Fruit fly (Drosophila melanogaster): ENCODE data around the gene CG8478.

Gene CG8478

dm6 chr3R:9754487-9754886 is 9.0 kb upstream of the CG8478 start, which contains the start of gene Tti1:
Gene Tti1 (minus strand): TSS chr3R:9754686.
- no peak for TF ChIP-seq CG17801 (GFP tag; optimal IDR thresholded peaks at IDR 0.05; ENCODE audit: partially characterized antibody)

- no peak for TF ChIP-seq CG17801 (GFP tag; optimal IDR thresholded peaks at IDR 0.05; ENCODE audit: partially characterized antibody)
Measured at dm6 chr3R:9756187-9756586, 7.3 kb upstream of the CG8478 start, which contains the start of the genes Alg12 and Rpt3R. Gene Alg12 (plus strand): TSS chr3R:9756491. Gene Rpt3R (minus strand): TSS chr3R:9756510.

DNA sequence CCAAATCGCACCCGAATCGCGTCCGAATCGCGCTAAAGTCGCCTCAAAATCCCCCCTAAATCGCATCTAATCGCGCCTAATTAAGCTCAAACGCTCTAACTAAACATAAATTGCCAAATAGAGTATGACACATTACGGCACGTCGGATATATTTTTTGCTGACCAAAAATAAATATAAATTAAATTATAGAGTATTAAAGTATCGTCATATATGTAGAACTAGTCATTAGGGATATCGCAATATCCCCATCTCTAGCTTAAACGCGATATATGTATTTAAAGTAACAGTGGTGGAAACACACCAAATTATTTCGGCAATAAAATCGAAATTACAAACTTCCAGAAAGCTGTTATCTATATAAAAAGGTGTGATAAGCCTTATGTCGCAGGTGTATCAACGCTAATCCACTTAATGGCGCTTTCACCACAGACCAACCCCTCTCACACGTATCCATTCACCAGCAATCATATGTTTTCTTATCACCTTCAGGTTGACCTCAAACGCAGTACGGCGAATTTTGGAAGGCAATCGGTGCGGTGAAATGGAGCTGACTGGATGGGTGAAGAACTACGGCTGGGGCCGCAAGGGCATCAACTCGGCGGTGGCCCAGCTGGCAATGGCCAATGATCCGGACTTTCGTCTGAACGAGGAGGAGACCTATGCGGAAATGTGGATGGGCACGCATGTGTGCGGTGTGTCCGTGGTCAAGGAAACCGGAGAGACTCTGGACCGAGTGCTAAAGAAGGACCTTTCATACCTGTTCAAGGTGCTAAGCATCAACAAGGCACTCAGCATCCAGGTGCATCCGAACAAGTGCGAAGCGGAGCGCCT is 3.9 kb upstream of the CG8478 start, which contains the start of gene Mpi:
Gene Mpi (plus strand): TSS at position 263 of the 832 bp plus-strand sequence.
- peak; percentile 72 for TF ChIP-seq CG17801 (GFP tag; optimal IDR thresholded peaks at IDR 0.05; ENCODE audit: partially characterized antibody)

dm6 chr3R:9767620-9768592 is 4.5 kb downstream of the CG8478 start, which contains the start of gene Naa80:
Gene Naa80 (plus strand): TSS chr3R:9767834.
- peak; percentile 29 for TF ChIP-seq CG17801 (GFP tag; optimal IDR thresholded peaks at IDR 0.05; ENCODE audit: partially characterized antibody)

dm6 chr3R:9768884-9769283 is 5.4 kb downstream of the CG8478 start, which contains the start of gene MED6:
Gene MED6 (minus strand): TSS chr3R:9768984.
- TF ChIP-seq CG17801 (GFP tag; optimal IDR thresholded peaks at IDR 0.05; ENCODE audit: partially characterized antibody), result no peak

dm6 chr3R:9770127-9770526 is 6.7 kb downstream of the CG8478 start:
- TF ChIP-seq CG17801 (GFP tag; optimal IDR thresholded peaks at IDR 0.05; ENCODE audit: partially characterized antibody), result no peak

dm6 chr3R:9771519-9771972 is 8.1 kb downstream of the CG8478 start, which contains the start of gene CG9471:
Gene CG9471 (minus strand): TSS chr3R:9771542.
- peak; percentile 95 for TF ChIP-seq CG17801 (GFP tag; optimal IDR thresholded peaks at IDR 0.05; ENCODE audit: partially characterized antibody)

- TF ChIP-seq CG17801 (GFP tag; optimal IDR thresholded peaks at IDR 0.05; ENCODE audit: partially characterized antibody), result no peak
Measured at dm6 chr3R:9774147-9774546, 10.7 kb downstream of the CG8478 start, which contains the start of gene Whamy. Gene Whamy (minus strand): TSS chr3R:9774419.

DNA sequence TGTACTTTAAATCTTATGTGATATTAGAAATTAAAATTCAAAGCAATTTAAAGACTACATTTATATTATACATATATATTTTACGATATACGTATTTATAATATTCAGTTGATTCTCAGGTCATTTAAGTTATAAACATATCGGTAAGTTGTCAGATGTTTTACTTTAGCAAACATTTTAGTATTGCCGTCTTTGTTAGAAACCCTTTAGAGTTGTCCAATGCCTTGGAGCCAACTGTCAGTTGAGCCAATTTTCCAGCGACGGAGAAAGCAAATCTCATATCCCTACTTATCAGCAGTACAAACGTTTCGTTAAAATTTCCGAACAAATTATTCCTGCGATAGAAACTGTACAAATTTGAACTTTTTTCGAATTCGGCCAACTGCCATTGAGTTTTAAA is 11.4 kb downstream of the CG8478 start, which contains the start of gene topi:
Gene topi (plus strand): TSS at position 301 of the 400 bp plus-strand sequence.
- no peak for TF ChIP-seq CG17801 (GFP tag; optimal IDR thresholded peaks at IDR 0.05; ENCODE audit: partially characterized antibody)

- TF ChIP-seq CG17801 (GFP tag; optimal IDR thresholded peaks at IDR 0.05; ENCODE audit: partially characterized antibody), result peak; percentile 81
Measured at dm6 chr3R:9777941-9778360, 14.5 kb downstream of the CG8478 start, which contains the start of gene RpS29. Gene RpS29 (plus strand): TSS chr3R:9778042.

DNA sequence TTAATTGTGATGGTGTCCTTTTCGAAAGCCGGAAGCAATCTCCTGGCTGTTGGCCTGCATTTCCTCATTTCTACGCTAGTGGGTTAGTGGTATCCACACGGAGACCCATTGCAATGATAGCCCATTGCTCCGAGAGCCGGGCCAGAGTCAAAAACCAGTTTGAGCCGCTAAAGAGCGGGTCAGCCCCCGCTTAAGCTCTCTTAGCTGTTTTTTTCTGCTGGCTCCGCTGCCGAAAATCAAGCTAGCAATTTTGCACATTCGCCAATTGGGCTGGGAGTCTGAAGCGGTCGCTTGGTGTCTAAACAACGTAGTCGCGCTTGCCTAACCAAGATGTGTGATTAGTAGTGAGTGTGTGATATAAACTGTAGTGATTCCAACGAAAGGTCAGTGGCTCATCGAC is 16.3 kb downstream of the CG8478 start, which contains the start of gene CG12947:
Gene CG12947 (plus strand): TSS at position 301 of the 400 bp plus-strand sequence.
- TF ChIP-seq CG17801 (GFP tag; optimal IDR thresholded peaks at IDR 0.05; ENCODE audit: partially characterized antibody), result no peak

DNA sequence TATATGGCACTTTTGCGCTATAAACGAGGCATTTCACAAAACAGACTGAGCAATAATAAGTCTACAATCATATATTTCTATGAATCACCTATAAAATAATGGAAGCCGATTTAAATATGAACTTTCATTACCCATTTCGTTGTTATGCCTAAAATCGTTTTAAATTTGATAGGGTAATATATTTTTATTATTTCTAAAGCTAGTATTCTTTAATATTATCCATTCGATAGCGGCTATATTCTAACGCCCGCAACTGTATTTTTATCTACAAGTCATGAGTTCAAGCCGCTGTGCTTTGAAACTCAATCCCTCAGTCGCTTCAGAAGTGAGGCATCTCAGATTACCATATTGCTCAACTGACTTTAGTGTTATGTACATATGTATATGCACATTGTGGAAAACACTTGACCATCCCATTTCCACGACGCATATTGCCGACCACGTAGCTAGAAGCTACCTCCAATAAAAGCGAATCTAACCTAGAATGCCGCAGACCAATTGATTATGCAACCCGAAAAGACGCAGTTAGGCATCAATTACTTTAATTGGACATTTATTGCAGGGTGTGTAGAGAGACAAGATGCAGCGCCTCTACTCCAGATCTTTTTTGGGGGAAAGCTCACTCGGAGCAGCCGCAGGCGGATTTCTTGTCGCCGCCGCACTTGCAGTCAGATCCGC is 19.9 kb downstream of the CG8478 start:
- peak; percentile 55 for TF ChIP-seq CG17801 (GFP tag; optimal IDR thresholded peaks at IDR 0.05; ENCODE audit: partially characterized antibody)

- no peak for TF ChIP-seq CG17801 (GFP tag; optimal IDR thresholded peaks at IDR 0.05; ENCODE audit: partially characterized antibody)
Measured at dm6 chr3R:9784341-9785062, 21.1 kb downstream of the CG8478 start, which contains the start of the genes MtnA and CG8500. Gene MtnA (minus strand): TSS chr3R:9784370. Gene CG8500 (plus strand): TSS chr3R:9784653.

All from ovary, adult (tissue).